Worm (Caenorhabditis elegans): ENCODE data around the gene C36E8.6.

C36E8.6 gene

DNA sequence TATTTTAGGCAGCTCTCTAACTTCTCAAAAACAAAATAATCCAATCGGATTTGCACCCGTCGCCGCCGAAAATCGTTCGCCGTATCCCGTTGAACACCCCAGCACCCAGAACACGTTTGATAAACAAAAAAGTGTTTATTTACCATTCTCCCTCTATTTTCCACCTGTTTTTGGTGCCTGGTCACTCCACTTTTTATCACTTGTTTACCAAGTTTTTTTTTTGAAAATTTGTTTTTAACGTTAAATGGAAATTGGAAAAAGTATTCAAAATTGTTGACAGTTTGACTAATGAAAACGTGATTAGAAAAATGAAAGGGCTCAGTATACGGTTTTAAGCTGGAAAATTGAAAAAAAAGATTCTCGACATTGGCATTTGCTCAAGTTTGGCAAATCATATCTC lies 12.9 kb upstream of the C36E8.6 start:
- TF ChIP-seq madf-2 (tag; optimal IDR thresholded peaks at IDR 0.05) (no peak), K09A11.1 (tag; optimal IDR thresholded peaks at IDR 0.05; ENCODE audit: insufficient read depth) (no peak), elt-2 (tag; optimal IDR thresholded peaks at IDR 0.05) (no peak), nhr-232 (tag; optimal IDR thresholded peaks at IDR 0.05) (no peak)

DNA sequence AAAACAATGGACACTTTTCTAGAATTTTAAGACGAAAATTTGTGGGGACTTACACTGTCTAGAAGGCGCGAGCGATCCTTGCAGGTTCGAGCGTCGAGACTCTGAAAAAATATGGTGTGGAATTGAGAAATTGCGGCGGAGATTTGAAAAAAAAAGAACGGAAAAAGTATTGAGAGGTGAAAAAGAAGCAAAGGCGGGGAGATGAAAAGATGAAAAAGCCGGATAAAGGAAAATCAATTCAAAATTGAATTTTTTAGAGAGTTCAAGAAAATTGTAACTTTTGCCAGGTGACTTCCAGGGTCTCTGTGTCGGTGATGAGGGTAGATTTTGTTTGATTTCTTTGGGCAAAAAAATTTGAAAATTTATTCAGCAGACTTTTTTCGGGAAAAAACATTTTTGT lies 11.6 kb upstream of the C36E8.6 start, which contains the start of gene msi-1:
Gene msi-1 (minus strand): TSS at position 101 of the 400 bp plus-strand sequence.
- TF ChIP-seq elt-4 (tag; optimal IDR thresholded peaks at IDR 0.05), result no peak
- TF ChIP-seq hlh-8 (tag; optimal IDR thresholded peaks at IDR 0.05), result no peak
- no peak for TF ChIP-seq sdc-2 (tag; optimal IDR thresholded peaks at IDR 0.05)
- TF ChIP-seq unc-55 (GFP tag; optimal IDR thresholded peaks at IDR 0.05), result no peak
- no peak for TF ChIP-seq fax-1 (tag; optimal IDR thresholded peaks at IDR 0.05)
- no peak for TF ChIP-seq ceh-24 (tag; optimal IDR thresholded peaks at IDR 0.05)
- no peak for TF ChIP-seq Y22D7AL.16 (tag; optimal IDR thresholded peaks at IDR 0.05)
- TF ChIP-seq ztf-16 (tag; optimal IDR thresholded peaks at IDR 0.05), result no peak
- no peak for TF ChIP-seq hlh-15 (tag; optimal IDR thresholded peaks at IDR 0.05)
- no peak for TF ChIP-seq dmd-4 (tag; optimal IDR thresholded peaks at IDR 0.05; ENCODE audit: borderline replicate concordance)
- TF ChIP-seq ceh-30 (tag; optimal IDR thresholded peaks at IDR 0.05), result no peak

DNA sequence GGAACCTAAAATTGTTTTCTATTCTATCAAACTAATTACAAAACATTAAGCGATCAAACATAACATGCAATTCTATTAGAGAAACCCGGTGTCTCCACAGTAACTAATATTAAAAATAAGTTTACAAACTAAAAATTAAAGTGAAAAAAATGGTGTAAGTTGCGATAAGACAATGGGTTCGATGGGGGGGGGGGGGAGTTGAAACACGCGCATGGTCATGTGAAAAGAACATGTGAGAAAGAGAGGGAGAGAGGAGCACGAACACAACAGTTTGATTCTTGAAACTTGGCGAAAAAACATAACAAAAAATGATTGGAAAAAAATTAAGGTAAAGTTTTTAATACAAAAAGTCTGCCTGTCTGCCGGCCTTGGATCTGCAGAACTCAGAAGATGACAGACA lies 10.9 kb upstream of the C36E8.6 start:
- TF ChIP-seq dve-1 (tag; optimal IDR thresholded peaks at IDR 0.05) (no peak), ets-4 (tag; optimal IDR thresholded peaks at IDR 0.05) (no peak), zip-5 (tag; optimal IDR thresholded peaks at IDR 0.05) (no peak), dmd-4 (tag; optimal IDR thresholded peaks at IDR 0.05; ENCODE audit: borderline replicate concordance) (no peak), pha-4 (tag; optimal IDR thresholded peaks at IDR 0.05) (no peak), sox-2 (GFP tag; IDR thresholded peaks at IDR 0.05) (no peak), sdc-2 (tag; optimal IDR thresholded peaks at IDR 0.05) (no peak), lim-6 (tag; optimal IDR thresholded peaks at IDR 0.05) (no peak), ceh-34 (tag; optimal IDR thresholded peaks at IDR 0.05) (no peak), Y22D7AL.16 (tag; optimal IDR thresholded peaks at IDR 0.05) (no peak), ceh-19 (GFP tag; optimal IDR thresholded peaks at IDR 0.05) (no peak), gmeb-2 (tag; optimal IDR thresholded peaks at IDR 0.05) (no peak), ceh-48 (tag; optimal IDR thresholded peaks at IDR 0.05) (no peak), pax-1 (tag; optimal IDR thresholded peaks at IDR 0.05) (no peak), madf-2 (tag; optimal IDR thresholded peaks at IDR 0.05) (no peak), rnt-1 (tag; optimal IDR thresholded peaks at IDR 0.05) (no peak), tbx-2 (tag; optimal IDR thresholded peaks at IDR 0.05) (no peak), ztf-16 (tag; optimal IDR thresholded peaks at IDR 0.05) (no peak), odd-2 (tag; optimal IDR thresholded peaks at IDR 0.05) (no peak)

DNA sequence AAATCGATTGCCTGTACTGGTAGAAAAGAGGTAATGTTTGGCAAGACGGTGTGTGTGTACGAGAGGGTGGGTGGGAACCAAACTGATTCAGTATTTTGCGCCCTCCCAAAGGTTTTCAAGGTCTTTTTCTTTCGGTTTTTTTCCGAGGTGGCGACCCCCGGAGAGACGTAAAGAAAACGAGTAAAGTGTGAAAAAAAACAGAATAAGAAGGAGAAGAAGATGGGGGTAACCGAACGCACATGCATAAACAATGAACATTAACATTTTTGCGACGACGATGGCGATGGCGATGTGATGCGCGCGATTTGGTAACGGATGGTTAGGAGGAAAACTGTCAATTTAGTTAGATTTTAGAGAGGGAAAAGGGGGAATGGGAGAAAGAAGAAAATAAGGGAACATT lies 9.4 kb upstream of the C36E8.6 start:
- no peak for TF ChIP-seq pha-4 (tag; optimal IDR thresholded peaks at IDR 0.05)
- TF ChIP-seq T23F11.4 (GFP tag; optimal IDR thresholded peaks at IDR 0.05), result no peak
- TF ChIP-seq zip-5 (tag; optimal IDR thresholded peaks at IDR 0.05), result no peak
- no peak for TF ChIP-seq ceh-2 (tag; optimal IDR thresholded peaks at IDR 0.05)

DNA sequence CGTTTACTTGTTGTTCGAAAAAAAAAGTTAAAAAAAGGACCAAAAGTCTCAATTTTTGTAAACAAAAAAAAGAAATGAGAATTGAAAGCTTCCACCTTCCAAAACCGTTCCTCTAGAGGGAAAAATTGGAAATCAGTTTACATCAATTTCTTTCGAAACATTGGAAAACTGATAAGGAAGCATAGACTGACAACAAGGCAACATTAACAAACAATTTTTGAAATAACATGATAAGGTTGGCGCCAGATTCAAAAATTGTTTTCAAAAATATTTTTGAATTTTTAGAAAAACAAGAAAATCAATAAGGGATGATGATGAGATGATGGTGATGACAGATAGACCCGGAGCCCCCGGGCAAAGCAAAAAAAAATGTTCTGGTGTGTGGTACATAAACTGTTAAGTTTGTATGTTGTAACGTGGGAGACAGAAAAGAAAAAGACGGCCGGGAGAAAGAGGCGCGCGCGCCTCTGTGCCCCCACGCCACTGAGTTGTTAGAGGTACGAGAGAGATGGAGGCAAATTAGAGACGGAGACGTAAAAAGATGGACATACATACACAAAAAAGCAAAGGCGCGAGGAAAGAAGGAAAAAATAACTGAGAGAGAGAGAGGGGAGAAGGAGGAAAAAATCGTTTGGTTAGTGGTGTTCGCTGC lies 7.8 kb upstream of the C36E8.6 start:
- no peak for TF ChIP-seq elt-2 (tag; optimal IDR thresholded peaks at IDR 0.05)
- no peak for TF ChIP-seq fkh-6 (tag; optimal IDR thresholded peaks at IDR 0.05)
- TF ChIP-seq pag-3 (tag; optimal IDR thresholded peaks at IDR 0.05; ENCODE audit: borderline replicate concordance), result no peak
- no peak for TF ChIP-seq sdc-2 (tag; optimal IDR thresholded peaks at IDR 0.05)
- peak; percentile 44 for TF ChIP-seq ceh-18 (tag; optimal IDR thresholded peaks at IDR 0.05)
- TF ChIP-seq C38D4.7 (GFP tag; optimal IDR thresholded peaks at IDR 0.05), result no peak
- no peak for TF ChIP-seq madf-2 (tag; optimal IDR thresholded peaks at IDR 0.05)
- no peak for TF ChIP-seq fax-1 (tag; optimal IDR thresholded peaks at IDR 0.05)
- no peak for TF ChIP-seq hlh-15 (tag; optimal IDR thresholded peaks at IDR 0.05)
- no peak for TF ChIP-seq ceh-48 (tag; optimal IDR thresholded peaks at IDR 0.05)
- TF ChIP-seq lim-6 (tag; optimal IDR thresholded peaks at IDR 0.05), result no peak
- TF ChIP-seq F13H6.1 (tag; optimal IDR thresholded peaks at IDR 0.05), result peak; percentile 14
- TF ChIP-seq unc-55 (GFP tag; optimal IDR thresholded peaks at IDR 0.05), result no peak
- TF ChIP-seq sox-2 (GFP tag; IDR thresholded peaks at IDR 0.05), result no peak
- TF ChIP-seq K02D7.2 (tag; optimal IDR thresholded peaks at IDR 0.05), result no peak
- no peak for TF ChIP-seq pat-9 (tag; optimal IDR thresholded peaks at IDR 0.05)
- TF ChIP-seq dve-1 (tag; optimal IDR thresholded peaks at IDR 0.05), result no peak
- TF ChIP-seq ceh-30 (tag; optimal IDR thresholded peaks at IDR 0.05), result no peak
- no peak for TF ChIP-seq ceh-19 (GFP tag; optimal IDR thresholded peaks at IDR 0.05)
- TF ChIP-seq nhr-232 (tag; optimal IDR thresholded peaks at IDR 0.05), result no peak
- TF ChIP-seq odd-2 (tag; optimal IDR thresholded peaks at IDR 0.05), result no peak
- TF ChIP-seq dmd-4 (tag; optimal IDR thresholded peaks at IDR 0.05; ENCODE audit: borderline replicate concordance), result no peak
- no peak for TF ChIP-seq pqm-1 (tag; optimal IDR thresholded peaks at IDR 0.05)
- no peak for TF ChIP-seq Y22D7AL.16 (tag; optimal IDR thresholded peaks at IDR 0.05)
- TF ChIP-seq nfya-1 (tag; optimal IDR thresholded peaks at IDR 0.05), result peak; percentile 21
- no peak for TF ChIP-seq syd-9 (tag; optimal IDR thresholded peaks at IDR 0.05)
- no peak for TF ChIP-seq ztf-16 (tag; optimal IDR thresholded peaks at IDR 0.05)
- peak; percentile 24 for TF ChIP-seq tbx-2 (tag; optimal IDR thresholded peaks at IDR 0.05)
- no peak for TF ChIP-seq zip-5 (tag; optimal IDR thresholded peaks at IDR 0.05)
